Fruit fly (Drosophila melanogaster): Measurements from ENCODE around the gene CG11555.

The CG11555 gene

DNA sequence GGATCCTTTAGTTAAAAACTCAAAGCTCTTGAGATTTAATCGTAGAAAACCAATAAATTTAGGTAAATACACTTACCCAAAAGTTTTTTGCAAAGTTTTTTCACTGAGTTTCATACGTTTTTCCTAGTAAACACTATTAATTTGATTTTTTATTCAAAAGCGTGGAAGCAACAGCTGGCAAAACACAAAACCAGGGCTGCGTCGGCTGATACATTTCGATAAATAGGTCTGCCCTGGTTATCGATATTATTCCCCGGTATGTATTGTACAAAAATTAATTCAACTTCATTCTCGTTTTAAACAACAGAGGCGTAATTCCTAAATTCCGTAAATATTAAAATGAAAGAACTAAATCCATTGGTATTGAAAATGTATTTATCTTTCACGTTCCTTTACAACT is 2.1 kb upstream of the CG11555 start, which contains the start of gene Dus1 (continued):
- TF ChIP-seq MBD-R2 (GFP tag; IDR thresholded peaks at IDR 0.05), result peak; percentile 97
- TF ChIP-seq CG10267 (tag; optimal IDR thresholded peaks at IDR 0.05), result peak; percentile 57
- no peak for TF ChIP-seq lola (GFP tag; optimal IDR thresholded peaks at IDR 0.05)
- TF ChIP-seq mld (GFP tag; IDR thresholded peaks at IDR 0.05; ENCODE audit: partially characterized antibody), result no peak
- TF ChIP-seq CG7839 (tag; optimal IDR thresholded peaks at IDR 0.05), result no peak
- TF ChIP-seq CG2116 (GFP tag; optimal IDR thresholded peaks at IDR 0.05), result peak; percentile 92
- no peak for TF ChIP-seq bab2 (GFP tag; optimal IDR thresholded peaks at IDR 0.05)
- peak; percentile 20 for TF ChIP-seq CG30020 (tag; optimal IDR thresholded peaks at IDR 0.05)
- no peak for TF ChIP-seq Poxn (GFP tag; IDR thresholded peaks at IDR 0.05)
- TF ChIP-seq CG42726 (GFP tag; IDR thresholded peaks at IDR 0.05; ENCODE audit: partially characterized antibody), result no peak
- no peak for TF ChIP-seq sim (GFP tag; IDR thresholded peaks at IDR 0.05)
- peak; percentile 73 for TF ChIP-seq Med (GFP tag)
- TF ChIP-seq lov (optimal IDR thresholded peaks at IDR 0.05), result no peak
- no peak for TF ChIP-seq lov (GFP tag; IDR thresholded peaks at IDR 0.05)
- TF ChIP-seq CG6654 (GFP tag; optimal IDR thresholded peaks at IDR 0.05), result no peak
- TF ChIP-seq Atf-2 (GFP tag; optimal IDR thresholded peaks at IDR 0.05), result no peak
- TF ChIP-seq trem (tag; optimal IDR thresholded peaks at IDR 0.05), result peak; percentile 47
- TF ChIP-seq CG7745 (tag; optimal IDR thresholded peaks at IDR 0.05), result no peak
- no peak for TF ChIP-seq CG31388 (GFP tag; optimal IDR thresholded peaks at IDR 0.05)
- no peak for TF ChIP-seq CG18011 (GFP tag; optimal IDR thresholded peaks at IDR 0.05)
- no peak for TF ChIP-seq gcm (GFP tag; optimal IDR thresholded peaks at IDR 0.05)
- no peak for TF ChIP-seq CG11093 (GFP tag; IDR thresholded peaks at IDR 0.05)
- no peak for TF ChIP-seq Dbx (GFP tag; IDR thresholded peaks at IDR 0.05)
- TF ChIP-seq bcd (GFP tag; optimal IDR thresholded peaks at IDR 0.05), result no peak
- no peak for TF ChIP-seq CG12155 (GFP tag; optimal IDR thresholded peaks at IDR 0.05)
- TF ChIP-seq kni (GFP tag; optimal IDR thresholded peaks at IDR 0.05), result no peak
- TF ChIP-seq hbn (GFP tag; IDR thresholded peaks at IDR 0.05; ENCODE audit: partially characterized antibody), result peak; percentile 72
- TF ChIP-seq CG8089 (GFP tag; optimal IDR thresholded peaks at IDR 0.05), result no peak
- no peak for TF ChIP-seq slp2 (GFP tag; optimal IDR thresholded peaks at IDR 0.05)
- no peak for TF ChIP-seq pum (GFP tag; optimal IDR thresholded peaks at IDR 0.05)
- no peak for TF ChIP-seq Meics (GFP tag; optimal IDR thresholded peaks at IDR 0.05)
- TF ChIP-seq CG34376 (GFP tag; optimal IDR thresholded peaks at IDR 0.05), result no peak
- no peak for TF ChIP-seq Oaz (GFP tag; IDR thresholded peaks at IDR 0.05)
- TF ChIP-seq zf30C (GFP tag; optimal IDR thresholded peaks at IDR 0.05), result no peak
- no peak for TF ChIP-seq CoRest (tag; optimal IDR thresholded peaks at IDR 0.05)
- peak; percentile 7 for TF ChIP-seq CTCF (GFP tag; optimal IDR thresholded peaks at IDR 0.05)
- TF ChIP-seq cg (GFP tag; optimal IDR thresholded peaks at IDR 0.05), result no peak
- TF ChIP-seq CG18599 (GFP tag; optimal IDR thresholded peaks at IDR 0.05), result no peak
- TF ChIP-seq CG12104 (GFP tag; optimal IDR thresholded peaks at IDR 0.05), result no peak
- no peak for TF ChIP-seq CG11398 (GFP tag; optimal IDR thresholded peaks at IDR 0.05)
- no peak for TF ChIP-seq tgo (GFP tag; IDR thresholded peaks at IDR 0.05)
- no peak for TF ChIP-seq crc (GFP tag; optimal IDR thresholded peaks at IDR 0.05)
- no peak for TF ChIP-seq sc (optimal IDR thresholded peaks at IDR 0.05)
- no peak for TF ChIP-seq sc (GFP tag; optimal IDR thresholded peaks at IDR 0.05)
- no peak for TF ChIP-seq prd (optimal IDR thresholded peaks at IDR 0.05)
- TF ChIP-seq prd (GFP tag; IDR thresholded peaks at IDR 0.05), result no peak
- no peak for TF ChIP-seq CG12071 (GFP tag; optimal IDR thresholded peaks at IDR 0.05)
- TF ChIP-seq slou (GFP tag; optimal IDR thresholded peaks at IDR 0.05), result no peak
- TF ChIP-seq kay (GFP tag; optimal IDR thresholded peaks at IDR 0.05), result no peak
- TF ChIP-seq Aef1 (GFP tag; IDR thresholded peaks at IDR 0.05), result no peak
- no peak for TF ChIP-seq CG14965 (GFP tag; optimal IDR thresholded peaks at IDR 0.05; ENCODE audit: borderline replicate concordance)
- TF ChIP-seq Sox100B (GFP tag; optimal IDR thresholded peaks at IDR 0.05), result no peak
- TF ChIP-seq CG14441 (GFP tag; IDR thresholded peaks at IDR 0.05), result no peak
